Fruit fly (Drosophila melanogaster) whole organism, embryonic: Measurements from ENCODE around the gene CG11436.

Experiments
- B-H1 ChIP-seq: fragments of 200-800 bp; sonication (Bioruptor generic); IDR thresholded peaks from 3 replicates; pipeline ENCODE4 v1.3.6; 2022; ENCODE audit warnings: missing biosample characterization, missing genetic modification characterization
- CG10209 ChIP-seq: fragments of 200-800 bp; sonication (Bioruptor generic); optimal IDR thresholded peaks from 3 replicates; lab custom pipeline; 2017; ENCODE audit warnings: missing biosample characterization, mild to moderate bottlenecking, missing genetic modification characterization, missing genetic modification reagents
- CG10267 ChIP-seq: fragments of 200-800 bp; sonication (Bioruptor generic); optimal IDR thresholded peaks from 2 replicates; lab custom pipeline; 2018; ENCODE audit warnings: missing biosample characterization, mild to moderate bottlenecking, missing genetic modification characterization, moderate library complexity
- CG12219 ChIP-seq: fragments of 200-800 bp; sonication (Bioruptor generic); optimal IDR thresholded peaks from 3 replicates; lab custom pipeline; 2018; ENCODE audit warnings: missing biosample characterization, mild to moderate bottlenecking, missing genetic modification characterization
- CG12942 ChIP-seq: fragments of 200-800 bp; sonication (Bioruptor generic); optimal IDR thresholded peaks from 3 replicates; lab custom pipeline; 2016; ENCODE audit warnings: missing biosample characterization, missing genetic modification characterization
- CG13287 ChIP-seq: fragments of 200-800 bp; sonication (Bioruptor generic); IDR thresholded peaks from 2 replicates; pipeline ENCODE4 v1.3.6; 2022; ENCODE audit warnings: missing biosample characterization, missing genetic modification characterization; ENCODE audit not compliant: partially characterized antibody
- CG13624 ChIP-seq: fragments of 200-800 bp; sonication (Bioruptor generic); optimal IDR thresholded peaks from 2 replicates; lab custom pipeline; 2016; ENCODE audit warnings: missing biosample characterization, missing genetic modification characterization
- CG1602 ChIP-seq: fragments of 200-800 bp; sonication (Bioruptor generic); optimal IDR thresholded peaks from 3 replicates; lab custom pipeline; 2016; ENCODE audit warnings: missing biosample characterization, missing genetic modification characterization
- CG16779 ChIP-seq: fragments of 200-800 bp; sonication (Bioruptor generic); IDR thresholded peaks from 2 replicates; pipeline ENCODE4 v1.3.6; 2022; ENCODE audit warnings: missing biosample characterization, missing genetic modification characterization
- CG17568 ChIP-seq: fragments of 200-800 bp; sonication (Bioruptor generic); optimal IDR thresholded peaks from 2 replicates; lab custom pipeline; 2018; ENCODE audit warnings: missing biosample characterization, mild to moderate bottlenecking, missing genetic modification characterization, moderate library complexity
- CG18764 ChIP-seq: fragments of 200-800 bp; sonication (Bioruptor generic); optimal IDR thresholded peaks from 3 replicates; lab custom pipeline; 2016; ENCODE audit warnings: missing biosample characterization, missing genetic modification characterization
- CG2116 ChIP-seq: fragments of 200-800 bp; sonication (Bioruptor generic); optimal IDR thresholded peaks from 3 replicates; lab custom pipeline; 2018; ENCODE audit warnings: missing biosample characterization, mild to moderate bottlenecking, missing genetic modification characterization
- CG2678 ChIP-seq: fragments of 200-800 bp; sonication (Bioruptor generic); optimal IDR thresholded peaks from 3 replicates; lab custom pipeline; 2019; ENCODE audit warnings: missing biosample characterization, mild to moderate bottlenecking, missing genetic modification characterization, moderate library complexity
- CG2712 ChIP-seq: fragments of 200-800 bp; optimal IDR thresholded peaks from 3 replicates; lab custom pipeline; 2019; ENCODE audit warnings: missing biosample characterization, mild to moderate bottlenecking, missing genetic modification characterization, moderate library complexity
- CG2889 ChIP-seq: fragments of 200-800 bp; sonication (Bioruptor generic); IDR thresholded peaks from 3 replicates; pipeline ENCODE4 v1.3.6; 2022; ENCODE audit warnings: missing biosample characterization, missing genetic modification characterization
- CG3281 ChIP-seq: fragments of 200-800 bp; sonication (Bioruptor generic); optimal IDR thresholded peaks from 3 replicates; lab custom pipeline; 2017; ENCODE audit warnings: missing biosample characterization, mild to moderate bottlenecking, missing genetic modification characterization
- CG3407 ChIP-seq: fragments of 200-800 bp; sonication (Bioruptor generic); optimal IDR thresholded peaks from 2 replicates; lab custom pipeline; 2018; ENCODE audit warnings: missing biosample characterization, mild to moderate bottlenecking, missing genetic modification characterization
- CG5180 ChIP-seq: fragments of 200-800 bp; sonication (Bioruptor generic); optimal IDR thresholded peaks from 3 replicates; lab custom pipeline; 2017; ENCODE audit warnings: missing biosample characterization, missing genetic modification characterization, mild to moderate bottlenecking, moderate library complexity, missing genetic modification reagents
- CG6813 ChIP-seq: fragments of 200-800 bp; sonication (Bioruptor generic); optimal IDR thresholded peaks from 2 replicates; lab custom pipeline; 2017; ENCODE audit warnings: missing biosample characterization, missing genetic modification characterization, mild to moderate bottlenecking, moderate library complexity, missing genetic modification reagents
- CG7357 ChIP-seq: fragments of 200-800 bp; sonication (Bioruptor generic); IDR thresholded peaks from 3 replicates; pipeline ENCODE4 v1.3.6; 2022; ENCODE audit warnings: missing biosample characterization, missing genetic modification characterization
- CG7372 ChIP-seq: fragments of 200-800 bp; sonication (Bioruptor generic); IDR thresholded peaks from 2 replicates; pipeline ENCODE4 v1.3.6; 2022; ENCODE audit warnings: missing biosample characterization, missing genetic modification characterization
- CG7839 ChIP-seq: fragments of 200-800 bp; sonication (Bioruptor generic); optimal IDR thresholded peaks from 3 replicates; lab custom pipeline; 2018; ENCODE audit warnings: missing biosample characterization, mild to moderate bottlenecking, missing genetic modification characterization, moderate library complexity
- CG8944 ChIP-seq: fragments of 200-800 bp; sonication (Bioruptor generic); optimal IDR thresholded peaks from 3 replicates; lab custom pipeline; 2016; ENCODE audit warnings: missing biosample characterization, missing genetic modification characterization
- Dad ChIP-seq: fragments of 200-800 bp; sonication (Bioruptor generic); optimal IDR thresholded peaks from 3 replicates; lab custom pipeline; 2016; ENCODE audit warnings: missing biosample characterization, missing genetic modification characterization
- Dref ChIP-seq: fragments of 200-800 bp; sonication (Bioruptor generic); IDR thresholded peaks from 2 replicates; pipeline ENCODE4 v1.3.6; 2022; ENCODE audit warnings: missing biosample characterization, missing genetic modification characterization
- HHEX ChIP-seq: fragments of 200-800 bp; sonication (Bioruptor generic); optimal IDR thresholded peaks from 3 replicates; lab custom pipeline; 2017; ENCODE audit warnings: missing biosample characterization, mild to moderate bottlenecking, missing genetic modification characterization, missing genetic modification reagents
- Nf-YA ChIP-seq: fragments of 200-800 bp; sonication (Bioruptor generic); IDR thresholded peaks from 2 replicates; pipeline ENCODE4 v1.3.6; 2022; ENCODE audit warnings: missing biosample characterization, missing genetic modification characterization
- Nf-YC ChIP-seq: fragments of 200-800 bp; optimal IDR thresholded peaks from 3 replicates; lab custom pipeline; 2019; ENCODE audit warnings: missing biosample characterization, mild to moderate bottlenecking, missing genetic modification characterization, moderate library complexity
- PHDP ChIP-seq: fragments of 200-800 bp; sonication (Bioruptor generic); optimal IDR thresholded peaks from 3 replicates; lab custom pipeline; 2018; ENCODE audit warnings: missing biosample characterization, mild to moderate bottlenecking, missing genetic modification characterization, moderate library complexity
- YL-1 ChIP-seq: fragments of 200-800 bp; sonication (Bioruptor generic); optimal IDR thresholded peaks from 3 replicates; lab custom pipeline; 2017; ENCODE audit warnings: missing biosample characterization, mild to moderate bottlenecking, missing genetic modification characterization
- bsh ChIP-seq, 2 experiments: fragments of 200-800 bp; sonication (Bioruptor generic); optimal IDR thresholded peaks; 2 replicates each; lab custom pipeline; 2017 to 2018; ENCODE audit warnings: mild to moderate bottlenecking in 2 of 2, missing biosample characterization in 2 of 2, missing genetic modification characterization in 2 of 2, moderate library complexity in 1 of 2
- cas ChIP-seq: fragments of 200-800 bp; sonication (Bioruptor generic); IDR thresholded peaks from 2 replicates; pipeline ENCODE4 v1.3.6; 2022; ENCODE audit warnings: missing biosample characterization, missing genetic modification characterization
- dysf ChIP-seq: fragments of 200-800 bp; sonication (Bioruptor generic); IDR thresholded peaks from 3 replicates; pipeline ENCODE4 v1.3.6; 2022; ENCODE audit warnings: missing biosample characterization, missing genetic modification characterization
- ems ChIP-seq: fragments of 200-800 bp; sonication (Bioruptor generic); optimal IDR thresholded peaks from 3 replicates; lab custom pipeline; 2016; ENCODE audit warnings: missing biosample characterization, missing genetic modification characterization
- fd102C ChIP-seq: fragments of 200-800 bp; sonication (Bioruptor generic); optimal IDR thresholded peaks from 2 replicates; lab custom pipeline; 2018; ENCODE audit warnings: missing biosample characterization, mild to moderate bottlenecking, missing genetic modification characterization, moderate library complexity
- fd64A ChIP-seq: fragments of 200-800 bp; sonication (Bioruptor generic); optimal IDR thresholded peaks from 3 replicates; lab custom pipeline; 2018; ENCODE audit warnings: missing biosample characterization, mild to moderate bottlenecking, missing genetic modification characterization
- fu2 ChIP-seq: fragments of 200-800 bp; sonication (Bioruptor generic); optimal IDR thresholded peaks from 2 replicates; lab custom pipeline; 2016; ENCODE audit warnings: missing biosample characterization, missing genetic modification characterization
- hkb ChIP-seq, 2 experiments: fragments of 200-800 bp in 1 of 2; fragments of >200 bp in 1 of 2; sonication (Bioruptor generic) in 1 of 2; IDR thresholded peaks in 1 of 2; optimal IDR thresholded peaks in 1 of 2; 2 replicates each; pipeline versions ENCODE4 v1.3.6 to Lab custom; 2017 to 2022; ENCODE audit warnings: missing biosample characterization in 1 of 2, missing genetic modification characterization in 1 of 2
- klu ChIP-seq: fragments of 200-800 bp; sonication (Bioruptor generic); IDR thresholded peaks from 2 replicates; pipeline ENCODE4 v1.3.6; 2022; ENCODE audit warnings: missing biosample characterization, missing genetic modification characterization
- lbe ChIP-seq: fragments of 200-800 bp; sonication (Bioruptor generic); optimal IDR thresholded peaks from 2 replicates; lab custom pipeline; 2016; ENCODE audit warnings: missing biosample characterization, mild to moderate bottlenecking, missing genetic modification characterization
- lmd ChIP-seq: fragments of 200-800 bp; sonication (Bioruptor generic); IDR thresholded peaks from 2 replicates; pipeline ENCODE4 v1.3.6; 2022; ENCODE audit warnings: missing biosample characterization, missing genetic modification characterization
- nom ChIP-seq: fragments of 200-800 bp; sonication (Bioruptor generic); optimal IDR thresholded peaks from 2 replicates; lab custom pipeline; 2017; ENCODE audit warnings: missing biosample characterization, missing genetic modification characterization, mild to moderate bottlenecking, moderate library complexity, missing genetic modification reagents
- peb ChIP-seq: fragments of 200-800 bp; sonication (Bioruptor generic); IDR thresholded peaks from 2 replicates; pipeline ENCODE4 v1.3.6; 2022; ENCODE audit warnings: missing biosample characterization, missing genetic modification characterization
- pita ChIP-seq: fragments of 200-800 bp; sonication (Bioruptor generic); optimal IDR thresholded peaks from 2 replicates; lab custom pipeline; 2017; ENCODE audit warnings: missing biosample characterization, mild to moderate bottlenecking, missing genetic modification characterization
- pnt ChIP-seq: fragments of 200-800 bp; sonication (Bioruptor generic); optimal IDR thresholded peaks from 3 replicates; lab custom pipeline; 2016; ENCODE audit warnings: missing biosample characterization, missing genetic modification characterization
- prd ChIP-seq, 3 experiments: fragments of >200 bp in 2 of 3; fragments of 200-800 bp in 1 of 3; sonication (Bioruptor generic) in 1 of 3; optimal IDR thresholded peaks in 2 of 3; IDR thresholded peaks in 1 of 3; 2 replicates in 2 of 3; 3 replicates in 1 of 3; pipeline versions ENCODE4 v1.3.6 to Lab custom; 2017 to 2022; ENCODE audit warnings: missing biosample characterization in 1 of 3, missing genetic modification characterization in 1 of 3
- sc ChIP-seq, 3 experiments: fragments of >200 bp in 2 of 3; fragments of 200-800 bp in 1 of 3; sonication (Bioruptor generic) in 1 of 3; optimal IDR thresholded peaks; 2 replicates in 2 of 3; 3 replicates in 1 of 3; lab custom pipeline; 2017; ENCODE audit warnings: mild to moderate bottlenecking in 1 of 3, missing biosample characterization in 1 of 3, missing genetic modification characterization in 1 of 3, missing genetic modification reagents in 1 of 3

The CG11436 gene

dm6 chrX:4589951-4590771 lies 38.5 kb upstream of the CG11436 start (continued):
- TF ChIP-seq CG2712 (peak; percentile 84), prd (optimal IDR thresholded peaks at IDR 0.05; lab: Kevin White, UChicago) (no peak), prd (GFP tag; IDR thresholded peaks at IDR 0.05; lab: Robert Waterston, UW) (peak; percentile 97), CG3407 (GFP tag; lab: Kevin White, UChicago) (peak; percentile 67), CG12942 (peak; percentile 83), CG6813 (GFP tag; lab: Kevin White, UChicago) (peak; percentile 70), hkb (optimal IDR thresholded peaks at IDR 0.05; lab: Kevin White, UChicago) (no peak), hkb (GFP tag; IDR thresholded peaks at IDR 0.05; lab: Robert Waterston, UW) (peak; percentile 84), lmd (peak; percentile 92), CG3281 (peak; percentile 49), CG13624 (no peak), Nf-YA (GFP tag; lab: Robert Waterston, UW) (peak; percentile 89), bsh (GFP tag; optimal IDR thresholded peaks at IDR 0.05; lab: Kevin White, UChicago) (peak; percentile 77 to 88), CG7839 (tag; lab: Kevin White, UChicago) (peak; percentile 79), CG5180 (GFP tag; lab: Kevin White, UChicago) (peak; percentile 55), CG16779 (GFP tag; lab: Robert Waterston, UW) (peak; percentile 77), CG2678 (peak; percentile 81), CG17568 (GFP tag; lab: Kevin White, UChicago) (no peak), lbe (GFP tag; lab: Kevin White, UChicago) (no peak), Dref (GFP tag; lab: Robert Waterston, UW) (no peak), ems (GFP tag; lab: Kevin White, UChicago) (peak; percentile 8), klu (peak; percentile 78), pita (GFP tag; lab: Kevin White, UChicago) (no peak), HHEX (GFP tag; lab: Kevin White, UChicago) (peak; percentile 78), CG18764 (GFP tag; lab: Kevin White, UChicago) (peak; percentile 69), CG2889 (GFP tag; lab: Robert Waterston, UW) (peak; percentile 87), cas (peak; percentile 47; the same call in 1 of the 2 replicates), peb (GFP tag; lab: Robert Waterston, UW) (peak; percentile 86), nom (GFP tag; lab: Kevin White, UChicago) (peak; percentile 67), CG7357 (GFP tag; lab: Robert Waterston, UW) (peak; percentile 84), fd64A (GFP tag; lab: Kevin White, UChicago) (peak; percentile 51), CG1602 (GFP tag; lab: Kevin White, UChicago) (peak; percentile 87), CG10209 (GFP tag; lab: Kevin White, UChicago) (peak; percentile 85), Nf-YC (peak; percentile 96), fu2 (GFP tag; lab: Kevin White, UChicago) (peak; percentile 23), dysf (peak; percentile 92), CG13287 (GFP tag; lab: Robert Waterston, UW) (peak; percentile 14; the same call in 1 of the 2 replicates), CG7372 (GFP tag; lab: Robert Waterston, UW) (peak; percentile 84), B-H1 (peak; percentile 81), CG8944 (peak; percentile 76), sc (optimal IDR thresholded peaks at IDR 0.05; lab: Kevin White, UChicago) (no peak), sc (GFP tag; optimal IDR thresholded peaks at IDR 0.05; lab: Kevin White, UChicago) (peak; percentile 76), PHDP (peak; percentile 70), YL-1 (peak; percentile 10), CG10267 (peak; percentile 24), Dad (peak; percentile 4), CG12219 (GFP tag; lab: Kevin White, UChicago) (peak; percentile 83), pnt (peak; percentile 75), fd102C (peak; percentile 27), CG2116 (GFP tag; lab: Kevin White, UChicago) (peak; percentile 21)
